Worm (Caenorhabditis elegans) whole organism, L4 larva: ENCODE results near the gene C46F9.5.

Source experiments
- F10B5.3 ChIP-seq: sonication (generic microtip); optimal IDR thresholded peaks from 2 replicates; lab custom pipeline; 2016; ENCODE audit warnings: mild to moderate bottlenecking, missing genetic modification characterization, missing compliant biosample characterization
- F26F4.8 ChIP-seq: fragments of 200-800 bp; sonication (Bioruptor generic); conservative IDR thresholded peaks from 2 replicates; pipeline ENCODE4 v1.3.6; 2022; ENCODE audit warnings: missing genetic modification characterization, missing compliant biosample characterization
- F44E2.7 ChIP-seq: fragments of 200-800 bp; sonication (Bioruptor generic); IDR thresholded peaks from 2 replicates; pipeline ENCODE4 v2.1.2; 2022; ENCODE audit warnings: missing genetic modification characterization, missing compliant biosample characterization
- T20F7.1 ChIP-seq: fragments of 200-800 bp; sonication (Bioruptor generic); optimal IDR thresholded peaks from 2 replicates; lab custom pipeline; 2018; ENCODE audit warnings: mild to moderate bottlenecking, missing genetic modification characterization, missing compliant biosample characterization
- Y105C5A.15 ChIP-seq: fragments of 200-800 bp; sonication (Bioruptor generic); IDR thresholded peaks from 2 replicates; pipeline ENCODE4 v1.3.6; 2022; ENCODE audit warnings: missing genetic modification characterization, missing compliant biosample characterization
- aha-1 ChIP-seq: fragments of 150-350 bp; peaks from one replicate; lab custom pipeline; 2014; ENCODE audit warnings: missing biosample characterization, missing genetic modification characterization
- aly-2 ChIP-seq: sonication (generic microtip); optimal IDR thresholded peaks from 2 replicates; lab custom pipeline; 2018; ENCODE audit warnings: missing biosample characterization, missing genetic modification characterization
- arid-1 ChIP-seq: fragments of 200-800 bp; sonication (Bioruptor generic); conservative IDR thresholded peaks from 2 replicates; pipeline ENCODE4 v1.3.6; 2022; ENCODE audit warnings: missing genetic modification reagents, missing genetic modification characterization, missing compliant biosample characterization
- ceh-20 ChIP-seq: fragments of 200-800 bp; sonication (Bioruptor generic); IDR thresholded peaks from 2 replicates; pipeline ENCODE4 v1.3.6; 2022; ENCODE audit warnings: missing genetic modification reagents, missing genetic modification characterization, missing compliant biosample characterization
- ceh-28 ChIP-seq: fragments of 150-350 bp; optimal IDR thresholded peaks from 2 replicates; lab custom pipeline; 2014; ENCODE audit warnings: missing biosample characterization, missing genetic modification reagents, missing genetic modification characterization
- ceh-82 ChIP-seq: sonication (generic microtip); optimal IDR thresholded peaks from 2 replicates; lab custom pipeline; 2017; ENCODE audit warnings: missing biosample characterization, missing genetic modification characterization
- cey-2 ChIP-seq: sonication (generic microtip); optimal IDR thresholded peaks from 3 replicates; lab custom pipeline; 2017; ENCODE audit warnings: missing genetic modification characterization, mild to moderate bottlenecking, missing compliant biosample characterization, antibody characterized with exemption, borderline replicate concordance; ENCODE audit not compliant: insufficient read depth
- ctbp-1 ChIP-seq: fragments of 200-800 bp; sonication (Bioruptor generic); IDR thresholded peaks from 2 replicates; pipeline ENCODE4 v1.3.6; 2022; ENCODE audit warnings: missing genetic modification reagents, missing genetic modification characterization, missing compliant biosample characterization
- daf-12 ChIP-seq: fragments of 150-350 bp; optimal IDR thresholded peaks from 2 replicates; lab custom pipeline; 2014; ENCODE audit warnings: missing biosample characterization, missing genetic modification reagents, missing genetic modification characterization
- dmd-8 ChIP-seq: fragments of 200-800 bp; sonication (Bioruptor generic); IDR thresholded peaks from 2 replicates; pipeline ENCODE4 v1.3.6; 2022; ENCODE audit warnings: missing genetic modification characterization, missing compliant biosample characterization
- dmd-9 ChIP-seq: fragments of 200-800 bp; sonication (Bioruptor generic); IDR thresholded peaks from 2 replicates; pipeline ENCODE4 v1.3.6; 2022; ENCODE audit warnings: missing genetic modification reagents, missing genetic modification characterization, missing compliant biosample characterization
- hlh-30 ChIP-seq: sonication (generic microtip); optimal IDR thresholded peaks from 2 replicates; lab custom pipeline; 2017; ENCODE audit warnings: antibody characterized with exemption, mild to moderate bottlenecking, missing genetic modification characterization, missing compliant biosample characterization; ENCODE audit not compliant: insufficient read depth
- jun-1 ChIP-seq: fragments of 150-350 bp; optimal IDR thresholded peaks from 2 replicates; lab custom pipeline; 2014; ENCODE audit warnings: missing biosample characterization, missing genetic modification reagents, missing genetic modification characterization
- lin-1 ChIP-seq: fragments of 200-800 bp; sonication (Bioruptor generic); IDR thresholded peaks from 2 replicates; pipeline ENCODE4 v1.3.6; 2022; ENCODE audit warnings: missing genetic modification reagents, missing genetic modification characterization, missing compliant biosample characterization
- madf-5 ChIP-seq, 2 experiments: fragments of 200-800 bp; sonication (Bioruptor generic); IDR thresholded peaks; 2 replicates each; pipeline ENCODE4 v1.3.6; 2022; ENCODE audit warnings: missing compliant biosample characterization in 2 of 2, missing genetic modification characterization in 2 of 2
- mdl-1 ChIP-seq, 2 experiments: fragments of 150-350 bp in 1 of 2; sonication (generic microtip) in 1 of 2; optimal IDR thresholded peaks; 2 replicates each; lab custom pipeline; 2014 to 2017; ENCODE audit warnings: missing biosample characterization in 2 of 2, missing genetic modification characterization in 2 of 2
- mep-1 ChIP-seq: fragments of 150-350 bp; sonication (generic microtip); optimal IDR thresholded peaks from 3 replicates; lab custom pipeline; 2014; ENCODE audit warnings: missing biosample characterization, missing genetic modification characterization
- mes-2 ChIP-seq: sonication (generic microtip); optimal IDR thresholded peaks from 2 replicates; lab custom pipeline; 2016; ENCODE audit warnings: missing genotype, mild to moderate bottlenecking, missing genetic modification characterization, missing compliant biosample characterization; ENCODE audit not compliant: poor library complexity, severe bottlenecking
- nhr-28 ChIP-seq: fragments of 150-350 bp; optimal IDR thresholded peaks from 2 replicates; lab custom pipeline; 2014; ENCODE audit warnings: missing biosample characterization, missing genetic modification characterization
- nhr-41 ChIP-seq: fragments of 200-800 bp; sonication (Bioruptor generic); IDR thresholded peaks from 2 replicates; pipeline ENCODE4 v1.3.6; 2022; ENCODE audit warnings: missing genetic modification reagents, missing genetic modification characterization, missing compliant biosample characterization
- nhr-76 ChIP-seq: fragments of 150-350 bp; optimal IDR thresholded peaks from 2 replicates; lab custom pipeline; 2014; ENCODE audit warnings: missing biosample characterization, missing genetic modification characterization
- nhr-77 ChIP-seq: fragments of 150-350 bp; optimal IDR thresholded peaks from 2 replicates; lab custom pipeline; 2014; ENCODE audit warnings: missing biosample characterization, missing genetic modification characterization
- rbr-2 ChIP-seq: sonication (generic microtip); optimal IDR thresholded peaks from 2 replicates; lab custom pipeline; 2016; ENCODE audit warnings: missing genotype, missing genetic modification characterization, missing compliant biosample characterization
- snpc-4 ChIP-seq: fragments of 150-350 bp; optimal IDR thresholded peaks from 2 replicates; lab custom pipeline; 2014; ENCODE audit warnings: missing biosample characterization, missing genetic modification characterization
- tra-1 ChIP-seq: fragments of 200-800 bp; sonication (Bioruptor generic); IDR thresholded peaks from 2 replicates; pipeline ENCODE4 v1.3.6; 2022; ENCODE audit warnings: missing genetic modification reagents, missing genetic modification characterization, missing compliant biosample characterization
- unc-39 ChIP-seq: sonication (generic microtip); optimal IDR thresholded peaks from 2 replicates; lab custom pipeline; 2017; ENCODE audit warnings: missing biosample characterization, missing genetic modification characterization
- vab-7 ChIP-seq: fragments of 200-800 bp; sonication (Bioruptor generic); IDR thresholded peaks from 2 replicates; pipeline ENCODE4 v1.3.6; 2022; ENCODE audit warnings: missing genetic modification reagents, missing genetic modification characterization, missing compliant biosample characterization
- zfp-2 ChIP-seq: sonication (generic microtip); optimal IDR thresholded peaks from 2 replicates; lab custom pipeline; 2016; ENCODE audit warnings: mild to moderate bottlenecking, missing genetic modification characterization, missing compliant biosample characterization
- zfp-3 ChIP-seq: fragments of 200-800 bp; sonication (Bioruptor generic); conservative IDR thresholded peaks from 2 replicates; pipeline ENCODE4 v1.3.6; 2022; ENCODE audit warnings: missing genetic modification reagents, missing genetic modification characterization, missing compliant biosample characterization
- zip-2 ChIP-seq: fragments of 150-350 bp; optimal IDR thresholded peaks from 2 replicates; lab custom pipeline; 2014; ENCODE audit warnings: missing biosample characterization, missing genetic modification characterization

C46F9.5 gene

ce11 chrII:1917862-1918261, 22.5 kb downstream of the C46F9.5 start, which contains the start of gene bath-4:
TSS of gene bath-4 (minus strand) at chrII:1917962.
- TF ChIP-seq zfp-3 (GFP tag; lab: Robert Waterston, UW) (no peak), aha-1 (tag; lab: Kevin White, UChicago) (no peak), hlh-30 (tag; lab: Kevin White, UChicago) (no peak), ceh-28 (tag; lab: Kevin White, UChicago) (no peak), ceh-20 (GFP tag; lab: Robert Waterston, UW) (no peak), nhr-41 (no peak)

ce11 chrII:1921018-1921417, 25.6 kb downstream of the C46F9.5 start, which contains the start of gene bath-7:
TSS of gene bath-7 (minus strand) at chrII:1921118.
- no peak for TF ChIP-seq ceh-28 (tag; lab: Kevin White, UChicago)
- no peak for TF ChIP-seq Y105C5A.15 (GFP tag; lab: Robert Waterston, UW)
- no peak for TF ChIP-seq snpc-4
- TF ChIP-seq F26F4.8 (GFP tag; lab: Robert Waterston, UW): no peak
- no peak for TF ChIP-seq zip-2 (tag; lab: Kevin White, UChicago)
- TF ChIP-seq zfp-2 (tag; lab: Kevin White, UChicago): no peak
- TF ChIP-seq nhr-41: no peak
- no peak for TF ChIP-seq T20F7.1
- no peak for TF ChIP-seq unc-39 (tag; lab: Kevin White, UChicago)
- TF ChIP-seq hlh-30 (tag; lab: Kevin White, UChicago): no peak
- TF ChIP-seq nhr-76 (tag; lab: Kevin White, UChicago): no peak
- no peak for TF ChIP-seq nhr-28 (tag; lab: Kevin White, UChicago)
- TF ChIP-seq dmd-8 (GFP tag; lab: Robert Waterston, UW): no peak
- TF ChIP-seq F10B5.3: no peak
- TF ChIP-seq cey-2 (tag; lab: Kevin White, UChicago): no peak
- no peak for TF ChIP-seq tra-1 (GFP tag; lab: Robert Waterston, UW)
- TF ChIP-seq dmd-9: no peak

DNA sequence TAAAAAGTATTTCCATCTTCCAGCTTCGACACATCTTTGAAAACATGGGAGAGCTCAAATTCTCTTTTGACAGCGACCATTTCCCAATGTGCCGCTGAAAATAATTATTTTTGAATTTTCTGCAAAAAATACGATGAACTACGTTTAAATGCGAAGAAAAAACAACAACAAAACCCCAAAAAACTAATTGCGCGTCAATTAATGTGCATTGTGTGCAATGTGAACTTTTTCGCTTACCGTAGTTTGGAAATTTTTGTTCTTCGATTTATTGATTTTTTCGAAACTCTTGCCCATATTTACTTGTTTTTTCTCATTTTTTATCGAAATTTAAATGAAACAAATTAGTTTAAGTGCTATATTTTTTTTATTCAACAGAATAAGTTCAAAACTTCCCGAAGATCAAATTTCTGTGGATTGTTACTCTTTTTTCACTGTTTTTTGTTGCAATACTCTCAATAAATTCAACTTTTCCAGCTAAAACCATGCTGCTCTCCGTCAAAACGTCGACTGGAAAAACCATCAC, 27.3 kb downstream of the C46F9.5 start, which contains the start of the genes bath-2 and F52C6.4:
Gene bath-2 (minus strand): TSS at position 101 of the 523 bp plus-strand sequence.
Gene F52C6.4 (plus strand): TSS at position 473 of the 523 bp plus-strand sequence.
- no peak for TF ChIP-seq ceh-82 (tag; lab: Kevin White, UChicago)
- TF ChIP-seq aha-1 (tag; lab: Kevin White, UChicago): peak; percentile 5
- TF ChIP-seq daf-12 (tag; lab: Kevin White, UChicago): no peak
- no peak for TF ChIP-seq dmd-8 (GFP tag; lab: Robert Waterston, UW)
- TF ChIP-seq nhr-77 (tag; lab: Kevin White, UChicago): no peak

DNA sequence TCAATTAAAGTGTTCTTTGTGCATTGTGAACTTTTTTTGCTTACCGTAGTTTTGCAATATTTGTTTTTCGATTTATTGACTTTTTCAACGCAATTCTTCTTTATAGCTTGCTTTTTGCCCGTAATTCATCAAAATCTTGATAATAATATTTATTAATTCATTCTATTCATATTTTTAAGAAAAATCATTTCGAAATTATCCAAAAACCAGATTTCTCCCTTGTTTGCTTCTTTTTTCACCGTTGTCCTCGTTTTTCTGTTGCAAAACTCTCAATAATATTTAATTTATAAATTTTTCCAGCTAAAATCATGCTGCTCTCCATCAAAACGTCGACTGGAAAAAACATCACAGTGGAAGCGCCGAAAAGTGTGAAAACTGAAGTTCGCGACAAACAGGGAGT, 29.1 kb downstream of the C46F9.5 start, which contains the start of gene F52C6.3:
Gene F52C6.3 (plus strand): TSS at position 301 of the 400 bp plus-strand sequence.
- TF ChIP-seq madf-5 (GFP tag; IDR thresholded peaks at IDR 0.05; lab: Robert Waterston, UW) (no peak), lin-1 (GFP tag; lab: Robert Waterston, UW) (no peak), rbr-2 (tag; lab: Kevin White, UChicago) (no peak), F26F4.8 (GFP tag; lab: Robert Waterston, UW) (no peak), nhr-28 (tag; lab: Kevin White, UChicago) (no peak), mdl-1 (tag; optimal IDR thresholded peaks at IDR 0.05; lab: Kevin White, UChicago) (no peak), mep-1 (tag; lab: Kevin White, UChicago) (no peak), aly-2 (tag; lab: Kevin White, UChicago) (no peak), arid-1 (GFP tag; lab: Robert Waterston, UW) (no peak), zip-2 (tag; lab: Kevin White, UChicago) (no peak), ctbp-1 (no peak), jun-1 (no peak), mes-2 (no peak), vab-7 (GFP tag; lab: Robert Waterston, UW) (no peak), cey-2 (tag; lab: Kevin White, UChicago) (no peak), F44E2.7 (GFP tag; lab: Robert Waterston, UW) (no peak)
